Worm (Caenorhabditis elegans) whole organism, L4 larva: Measurements from ENCODE around the gene rme-1.
A peak's percentile ranks its signal among the peaks of the same experiment; 100 is the strongest.

Source experiments
- D1046.2 ChIP-seq: fragments of 200-800 bp; sonication (Bioruptor generic); IDR thresholded peaks from 2 replicates; pipeline ENCODE4 v1.3.6; 2022; ENCODE audit warnings: missing genetic modification characterization, missing compliant biosample characterization
- F10B5.3 ChIP-seq: sonication (generic microtip); optimal IDR thresholded peaks from 2 replicates; lab custom pipeline; 2016; ENCODE audit warnings: mild to moderate bottlenecking, missing genetic modification characterization, missing compliant biosample characterization
- F44E2.7 ChIP-seq: fragments of 200-800 bp; sonication (Bioruptor generic); IDR thresholded peaks from 2 replicates; pipeline ENCODE4 v2.1.2; 2022; ENCODE audit warnings: missing genetic modification characterization, missing compliant biosample characterization
- T20F7.1 ChIP-seq: fragments of 200-800 bp; sonication (Bioruptor generic); optimal IDR thresholded peaks from 2 replicates; lab custom pipeline; 2018; ENCODE audit warnings: mild to moderate bottlenecking, missing genetic modification characterization, missing compliant biosample characterization
- T26A8.4 ChIP-seq: fragments of 200-800 bp; sonication (Bioruptor generic); IDR thresholded peaks from 2 replicates; pipeline ENCODE4 v1.3.6; 2022; ENCODE audit warnings: missing genetic modification characterization, missing compliant biosample characterization
- Y105C5A.15 ChIP-seq: fragments of 200-800 bp; sonication (Bioruptor generic); IDR thresholded peaks from 2 replicates; pipeline ENCODE4 v1.3.6; 2022; ENCODE audit warnings: missing genetic modification characterization, missing compliant biosample characterization
- Y5F2A.4 ChIP-seq: fragments of 200-800 bp; sonication (Bioruptor generic); optimal IDR thresholded peaks from 2 replicates; lab custom pipeline; 2018; ENCODE audit warnings: mild to moderate bottlenecking, missing genetic modification characterization, missing compliant biosample characterization
- ZK546.5 ChIP-seq, 2 experiments: sonication (generic microtip); optimal IDR thresholded peaks; 2 replicates each; lab custom pipeline; 2017; ENCODE audit warnings: missing biosample characterization in 2 of 2, missing genetic modification characterization in 2 of 2
- aha-1 ChIP-seq: fragments of 150-350 bp; peaks from one replicate; lab custom pipeline; 2014; ENCODE audit warnings: missing biosample characterization, missing genetic modification characterization
- arid-1 ChIP-seq: fragments of 200-800 bp; sonication (Bioruptor generic); conservative IDR thresholded peaks from 2 replicates; pipeline ENCODE4 v1.3.6; 2022; ENCODE audit warnings: missing genetic modification reagents, missing genetic modification characterization, missing compliant biosample characterization
- attf-4 ChIP-seq: sonication (generic microtip); optimal IDR thresholded peaks from 3 replicates; lab custom pipeline; 2017; ENCODE audit warnings: missing biosample characterization, missing genetic modification characterization
- ceh-32 ChIP-seq: sonication (generic microtip); optimal IDR thresholded peaks from 2 replicates; lab custom pipeline; 2016; ENCODE audit warnings: mild to moderate bottlenecking, missing genetic modification characterization, missing compliant biosample characterization; ENCODE audit not compliant: poor library complexity
- ceh-62 ChIP-seq: sonication (generic microtip); optimal IDR thresholded peaks from 2 replicates; lab custom pipeline; 2017; ENCODE audit warnings: missing biosample characterization, missing genetic modification characterization
- ces-1 ChIP-seq: fragments of 150-350 bp; sonication (generic microtip); optimal IDR thresholded peaks from 4 replicates; lab custom pipeline; 2014; ENCODE audit warnings: missing biosample characterization, missing genetic modification reagents, missing genetic modification characterization
- ctbp-1 ChIP-seq: fragments of 200-800 bp; sonication (Bioruptor generic); IDR thresholded peaks from 2 replicates; pipeline ENCODE4 v1.3.6; 2022; ENCODE audit warnings: missing genetic modification reagents, missing genetic modification characterization, missing compliant biosample characterization
- daf-16 ChIP-seq, 3 experiments: sonication (generic microtip); optimal IDR thresholded peaks; 2 replicates each; lab custom pipeline; 2016 to 2017; ENCODE audit warnings: missing genetic modification characterization in 3 of 3, missing genetic modification reagents in 3 of 3, mild to moderate bottlenecking in 2 of 3, missing compliant biosample characterization in 2 of 3, missing biosample characterization in 1 of 3, moderate library complexity in 1 of 3
- dmd-6 ChIP-seq: fragments of 200-800 bp; sonication (Bioruptor generic); IDR thresholded peaks from 2 replicates; pipeline ENCODE4 v1.3.6; 2022; ENCODE audit warnings: missing genetic modification reagents, missing genetic modification characterization, missing compliant biosample characterization
- dmd-9 ChIP-seq: fragments of 200-800 bp; sonication (Bioruptor generic); IDR thresholded peaks from 2 replicates; pipeline ENCODE4 v1.3.6; 2022; ENCODE audit warnings: missing genetic modification reagents, missing genetic modification characterization, missing compliant biosample characterization
- dpl-1 ChIP-seq: fragments of 150-350 bp; optimal IDR thresholded peaks from 2 replicates; lab custom pipeline; 2014; ENCODE audit warnings: missing biosample characterization, missing genetic modification reagents, missing genetic modification characterization
- egl-27 ChIP-seq: sonication (generic microtip); optimal IDR thresholded peaks from 3 replicates; lab custom pipeline; 2017; ENCODE audit warnings: missing biosample characterization, missing genetic modification reagents, missing genetic modification characterization
- fos-1 ChIP-seq: fragments of 150-350 bp; optimal IDR thresholded peaks from 2 replicates; lab custom pipeline; 2014; ENCODE audit warnings: missing biosample characterization, missing genetic modification characterization
- gei-8 ChIP-seq: fragments of 200-800 bp; sonication (Bioruptor generic); optimal IDR thresholded peaks from 2 replicates; lab custom pipeline; 2018; ENCODE audit warnings: mild to moderate bottlenecking, missing genetic modification characterization, missing compliant biosample characterization
- hlh-11 ChIP-seq: fragments of 200-800 bp; sonication (Bioruptor generic); optimal IDR thresholded peaks from 2 replicates; lab custom pipeline; 2018; ENCODE audit warnings: mild to moderate bottlenecking, missing genetic modification characterization, missing compliant biosample characterization
- jun-1 ChIP-seq: fragments of 150-350 bp; optimal IDR thresholded peaks from 2 replicates; lab custom pipeline; 2014; ENCODE audit warnings: missing biosample characterization, missing genetic modification reagents, missing genetic modification characterization
- lim-7 ChIP-seq: fragments of 200-800 bp; sonication (Bioruptor generic); IDR thresholded peaks from 2 replicates; pipeline ENCODE4 v1.3.6; 2022; ENCODE audit warnings: missing genetic modification characterization, missing compliant biosample characterization
- lin-13 ChIP-seq: fragments of 150-350 bp; optimal IDR thresholded peaks from 2 replicates; lab custom pipeline; 2014; ENCODE audit warnings: missing biosample characterization, missing genetic modification reagents, missing genetic modification characterization
- lin-29 ChIP-seq: fragments of 200-800 bp; sonication (Bioruptor generic); IDR thresholded peaks from 2 replicates; pipeline ENCODE4 v1.3.6; 2022; ENCODE audit warnings: missing genetic modification reagents, missing genetic modification characterization, missing compliant biosample characterization
- lin-38 ChIP-seq: fragments of 200-800 bp; sonication (Bioruptor generic); IDR thresholded peaks from 2 replicates; pipeline ENCODE4 v1.3.6; 2022; ENCODE audit warnings: missing genetic modification reagents, missing genetic modification characterization, missing compliant biosample characterization
- lin-39 ChIP-seq: fragments of 150-350 bp; optimal IDR thresholded peaks from 2 replicates; lab custom pipeline; 2014; ENCODE audit warnings: missing biosample characterization, missing genetic modification reagents, missing genetic modification characterization
- lir-3 ChIP-seq: sonication (generic microtip); optimal IDR thresholded peaks from 2 replicates; lab custom pipeline; 2016; ENCODE audit warnings: mild to moderate bottlenecking, missing genetic modification characterization, missing compliant biosample characterization
- mdl-1 ChIP-seq, 2 experiments: fragments of 150-350 bp in 1 of 2; sonication (generic microtip) in 1 of 2; optimal IDR thresholded peaks; 2 replicates each; lab custom pipeline; 2014 to 2017; ENCODE audit warnings: missing biosample characterization in 2 of 2, missing genetic modification characterization in 2 of 2
- nhr-10 ChIP-seq: fragments of 150-350 bp; optimal IDR thresholded peaks from 2 replicates; lab custom pipeline; 2014; ENCODE audit warnings: missing biosample characterization, missing genetic modification characterization
- nhr-102 ChIP-seq: sonication (generic microtip); optimal IDR thresholded peaks from 2 replicates; lab custom pipeline; 2016; ENCODE audit warnings: mild to moderate bottlenecking, missing genetic modification characterization, moderate library complexity, missing compliant biosample characterization
- nhr-11 ChIP-seq: fragments of 150-350 bp; optimal IDR thresholded peaks from 2 replicates; lab custom pipeline; 2014; ENCODE audit warnings: missing biosample characterization, missing genetic modification characterization
- nhr-111 ChIP-seq: fragments of 200-800 bp; sonication (Bioruptor generic); optimal IDR thresholded peaks from 2 replicates; lab custom pipeline; 2018; ENCODE audit warnings: mild to moderate bottlenecking, missing genetic modification characterization, missing compliant biosample characterization
- nhr-48 ChIP-seq: sonication (generic microtip); optimal IDR thresholded peaks from 2 replicates; lab custom pipeline; 2016; ENCODE audit warnings: mild to moderate bottlenecking, missing genetic modification characterization, missing compliant biosample characterization
- pha-4 ChIP-seq, 2 experiments: fragments of 150-350 bp in 1 of 2; fragments of 200-800 bp in 1 of 2; sonication (Bioruptor generic) in 1 of 2; IDR thresholded peaks in 1 of 2; optimal IDR thresholded peaks in 1 of 2; 2 replicates each; pipeline versions ENCODE4 v1.3.6 to Lab custom; 2014 to 2022; ENCODE audit warnings: missing genetic modification characterization in 2 of 2, missing genetic modification reagents in 2 of 2, missing biosample characterization in 1 of 2, missing compliant biosample characterization in 1 of 2
- pqm-1 ChIP-seq: sonication (generic microtip); optimal IDR thresholded peaks from 2 replicates; lab custom pipeline; 2017; ENCODE audit warnings: missing biosample characterization, missing genetic modification characterization
- set-16 ChIP-seq: fragments of 200-800 bp; sonication (Bioruptor generic); IDR thresholded peaks from 2 replicates; pipeline ENCODE4 v1.3.6; 2022; ENCODE audit warnings: missing genetic modification reagents, missing genetic modification characterization, missing compliant biosample characterization
- skn-1 ChIP-seq: fragments of 150-350 bp; optimal IDR thresholded peaks from 2 replicates; lab custom pipeline; 2014; ENCODE audit warnings: missing biosample characterization, missing genetic modification characterization
- snpc-1.2 ChIP-seq: fragments of 200-800 bp; sonication (Bioruptor generic); IDR thresholded peaks from 2 replicates; pipeline ENCODE4 v1.3.6; 2022; ENCODE audit warnings: missing genetic modification reagents, missing genetic modification characterization, missing compliant biosample characterization
- snpc-4 ChIP-seq: fragments of 150-350 bp; optimal IDR thresholded peaks from 2 replicates; lab custom pipeline; 2014; ENCODE audit warnings: missing biosample characterization, missing genetic modification characterization
- unc-130 ChIP-seq: sonication (generic microtip); optimal IDR thresholded peaks from 2 replicates; lab custom pipeline; 2016; ENCODE audit warnings: missing genetic modification reagents, missing genetic modification characterization, missing compliant biosample characterization
- unc-39 ChIP-seq: sonication (generic microtip); optimal IDR thresholded peaks from 2 replicates; lab custom pipeline; 2017; ENCODE audit warnings: missing biosample characterization, missing genetic modification characterization
- unc-62 ChIP-seq, 3 experiments: fragments of 150-350 bp in 1 of 3; sonication (generic microtip); optimal IDR thresholded peaks in 2 of 3; peaks in 1 of 3; 1 replicate in 1 of 3; 2 replicates in 2 of 3; lab custom pipeline; 2014 to 2017; ENCODE audit warnings: missing biosample characterization in 3 of 3, missing genetic modification characterization in 3 of 3, missing genetic modification reagents in 3 of 3, missing genotype in 1 of 3
- zag-1 ChIP-seq: fragments of 150-350 bp; optimal IDR thresholded peaks from 2 replicates; lab custom pipeline; 2014; ENCODE audit warnings: missing biosample characterization, missing genetic modification characterization
- zfp-3 ChIP-seq: fragments of 200-800 bp; sonication (Bioruptor generic); conservative IDR thresholded peaks from 2 replicates; pipeline ENCODE4 v1.3.6; 2022; ENCODE audit warnings: missing genetic modification reagents, missing genetic modification characterization, missing compliant biosample characterization
- zip-11 ChIP-seq: fragments of 200-800 bp; sonication (Bioruptor generic); IDR thresholded peaks from 2 replicates; pipeline ENCODE4 v1.3.6; 2022; ENCODE audit warnings: missing genetic modification characterization, missing compliant biosample characterization
- zip-2 ChIP-seq: fragments of 150-350 bp; optimal IDR thresholded peaks from 2 replicates; lab custom pipeline; 2014; ENCODE audit warnings: missing biosample characterization, missing genetic modification characterization
- ztf-7 ChIP-seq: fragments of 150-350 bp; optimal IDR thresholded peaks from 2 replicates; lab custom pipeline; 2014; ENCODE audit warnings: missing biosample characterization, missing genetic modification characterization

Gene rme-1

ce11 chrV:6224494-6224959 is 15.8 kb downstream of the rme-1 start (continued):
- peak; percentile 37 for TF ChIP-seq unc-130
- TF ChIP-seq skn-1 (tag; lab: Kevin White, UChicago), result peak; percentile 60
- TF ChIP-seq ztf-7 (tag; lab: Kevin White, UChicago), result peak; percentile 75
- 0 out of 2 replicates have a peak, but pooled peaks have one; percentile 61 for TF ChIP-seq D1046.2 (GFP tag; lab: Robert Waterston, UW)
- TF ChIP-seq snpc-1.2 (GFP tag; lab: Robert Waterston, UW), result no peak
- TF ChIP-seq pha-4 (GFP tag; IDR thresholded peaks at IDR 0.05; lab: Robert Waterston, UW), result peak; percentile 88
- peak; percentile 61 for TF ChIP-seq pha-4 (tag; optimal IDR thresholded peaks at IDR 0.05; lab: Kevin White, UChicago)
- peak; percentile 75 for TF ChIP-seq lin-29 (GFP tag; lab: Robert Waterston, UW)
- peak; percentile 92 to 98 for TF ChIP-seq mdl-1 (tag; optimal IDR thresholded peaks at IDR 0.05; lab: Kevin White, UChicago)
- TF ChIP-seq lin-38 (GFP tag; lab: Robert Waterston, UW), result no peak; the same call in 1 of the 2 replicates
- no peak for TF ChIP-seq lin-39 (tag; lab: Kevin White, UChicago)
- no peak for TF ChIP-seq nhr-111 (GFP tag; lab: Kevin White, UChicago)
- peak; percentile 85 for TF ChIP-seq jun-1
- no peak for TF ChIP-seq Y5F2A.4
- TF ChIP-seq zip-11 (GFP tag; lab: Robert Waterston, UW), result no peak
- TF ChIP-seq ceh-32 (tag; lab: Kevin White, UChicago), result peak; percentile 78
- peak; percentile 43 for TF ChIP-seq egl-27 (tag; lab: Kevin White, UChicago)
- peak; percentile 79 for TF ChIP-seq ces-1 (GFP tag; lab: Kevin White, UChicago)
- TF ChIP-seq F44E2.7 (GFP tag; lab: Robert Waterston, UW), result 0 out of 2 replicates have a peak, but pooled peaks have one; percentile 9
- peak; percentile 86 for TF ChIP-seq T20F7.1 (GFP tag; lab: Kevin White, UChicago)
- TF ChIP-seq snpc-4 (tag; lab: Kevin White, UChicago), result no peak
- peak; percentile 44 for TF ChIP-seq unc-39 (tag; lab: Kevin White, UChicago)
- no peak for TF ChIP-seq fos-1 (tag; lab: Kevin White, UChicago)
- peak; percentile 95 for TF ChIP-seq nhr-10 (tag; lab: Kevin White, UChicago)
- TF ChIP-seq lin-13 (GFP tag; lab: Kevin White, UChicago), result peak; percentile 72
- TF ChIP-seq F10B5.3 (tag; lab: Kevin White, UChicago), result no peak
- peak; percentile 86 for TF ChIP-seq T26A8.4 (GFP tag; lab: Robert Waterston, UW)
- peak; percentile 36 for TF ChIP-seq aha-1 (tag; lab: Kevin White, UChicago)
- TF ChIP-seq ZK546.5 (tag; optimal IDR thresholded peaks at IDR 0.05; lab: Kevin White, UChicago), result peak in 1 of 2 experiments; percentile 11
- TF ChIP-seq daf-16 (GFP tag; optimal IDR thresholded peaks at IDR 0.05; lab: Kevin White, UChicago), result peak; percentile 47 to 65
- TF ChIP-seq daf-16 (tag; optimal IDR thresholded peaks at IDR 0.05; lab: Kevin White, UChicago), result peak; percentile 94
- peak; percentile 88 for TF ChIP-seq zfp-3
- no peak for TF ChIP-seq ceh-62 (tag; lab: Kevin White, UChicago)
- TF ChIP-seq zip-2 (tag; lab: Kevin White, UChicago), result peak; percentile 79
- peak; percentile 92 for TF ChIP-seq nhr-102 (tag; lab: Kevin White, UChicago)
- TF ChIP-seq attf-4, result no peak
- TF ChIP-seq set-16 (GFP tag; lab: Robert Waterston, UW), result peak; percentile 75; the same call in 1 of the 2 replicates
- TF ChIP-seq gei-8 (GFP tag; lab: Kevin White, UChicago), result peak; percentile 50
- TF ChIP-seq Y105C5A.15 (GFP tag; lab: Robert Waterston, UW), result peak; percentile 34; the same call in 1 of the 2 replicates
- peak; percentile 20 for TF ChIP-seq zag-1
- TF ChIP-seq hlh-11 (tag; lab: Kevin White, UChicago), result peak; percentile 98
- peak in 1 of 2 experiments; percentile 99 for TF ChIP-seq unc-62 (GFP tag; optimal IDR thresholded peaks at IDR 0.05 in 1 of 2; lab: Kevin White, UChicago)
- TF ChIP-seq unc-62 (tag; optimal IDR thresholded peaks at IDR 0.05; lab: Kevin White, UChicago), result no peak
- TF ChIP-seq pqm-1 (tag; lab: Kevin White, UChicago), result peak; percentile 37
- TF ChIP-seq dmd-9 (GFP tag; lab: Robert Waterston, UW), result 0 out of 2 replicates have a peak, but pooled peaks have one; percentile 22
- peak; percentile 98 for TF ChIP-seq dmd-6 (GFP tag; lab: Robert Waterston, UW)
- TF ChIP-seq ctbp-1 (GFP tag; lab: Robert Waterston, UW), result peak; percentile 96
- peak; percentile 95 for TF ChIP-seq nhr-48 (tag; lab: Kevin White, UChicago)
- TF ChIP-seq lim-7 (GFP tag; lab: Robert Waterston, UW), result peak; percentile 28
- peak; percentile 54 for TF ChIP-seq dpl-1 (GFP tag; lab: Kevin White, UChicago)
- TF ChIP-seq nhr-11 (tag; lab: Kevin White, UChicago), result peak; percentile 91
- TF ChIP-seq lir-3, result no peak
- peak; percentile 66 for TF ChIP-seq arid-1 (GFP tag; lab: Robert Waterston, UW)
